Worm (Caenorhabditis elegans) whole organism, L3 larva: ENCODE measurements around the gene pges-2.

ENCODE experiments used
- ZK546.5 ChIP-seq: sonication (generic microtip); optimal IDR thresholded peaks from 2 replicates; lab custom pipeline; 2017; ENCODE audit warnings: missing biosample characterization, missing genetic modification characterization
- daf-12 ChIP-seq: fragments of 150-350 bp; optimal IDR thresholded peaks from 2 replicates; lab custom pipeline; 2014; ENCODE audit warnings: missing biosample characterization, missing genetic modification reagents, missing genetic modification characterization
- lin-15B ChIP-seq: fragments of 150-350 bp; optimal IDR thresholded peaks from 2 replicates; lab custom pipeline; 2014; ENCODE audit warnings: missing biosample characterization, missing genetic modification characterization
- nhr-11 ChIP-seq: fragments of 150-350 bp; optimal IDR thresholded peaks from 2 replicates; lab custom pipeline; 2014; ENCODE audit warnings: missing biosample characterization, missing genetic modification characterization
- nhr-12 ChIP-seq: fragments of 150-350 bp; optimal IDR thresholded peaks from 2 replicates; lab custom pipeline; 2014; ENCODE audit warnings: missing biosample characterization, missing genetic modification characterization
- nhr-77 ChIP-seq: fragments of 150-350 bp; optimal IDR thresholded peaks from 2 replicates; lab custom pipeline; 2014; ENCODE audit warnings: missing biosample characterization, missing genetic modification characterization
- snpc-4 ChIP-seq: fragments of 150-350 bp; optimal IDR thresholded peaks from 2 replicates; lab custom pipeline; 2014; ENCODE audit warnings: missing biosample characterization, missing genetic modification characterization
- ztf-11 ChIP-seq: fragments of 150-350 bp; optimal IDR thresholded peaks from 2 replicates; lab custom pipeline; 2014; ENCODE audit warnings: missing biosample characterization, missing genetic modification characterization
- ztf-4 ChIP-seq: fragments of 150-350 bp; optimal IDR thresholded peaks from 2 replicates; lab custom pipeline; 2014; ENCODE audit warnings: missing biosample characterization, missing genetic modification characterization

ce11 chrIV:10388263-10388662 lies 20.7 kb upstream of the pges-2 start, which contains the start of gene R10H10.3:
- TF ChIP-seq ZK546.5 (no peak), nhr-77 (tag; lab: Kevin White, UChicago) (no peak), ztf-4 (no peak), daf-12 (no peak), nhr-12 (tag; lab: Kevin White, UChicago) (no peak), nhr-11 (tag; lab: Kevin White, UChicago) (no peak), snpc-4 (tag; lab: Kevin White, UChicago) (no peak), lin-15B (no peak), ztf-11 (tag; lab: Kevin White, UChicago) (no peak)
